Worm (Caenorhabditis elegans): Measurements from ENCODE around the gene flr-1.

Gene flr-1

ce11 chrX:13448665-13449099 is 7.7 kb downstream of the flr-1 start (continued):
- peak; percentile 74 for TF ChIP-seq madf-2 (tag; optimal IDR thresholded peaks at IDR 0.05)
- peak; percentile 70 for TF ChIP-seq ceh-45 (GFP tag; IDR thresholded peaks at IDR 0.05)
- TF ChIP-seq nhr-232 (tag; optimal IDR thresholded peaks at IDR 0.05) = peak; percentile 60
- peak; percentile 75 for TF ChIP-seq pha-2 (tag; optimal IDR thresholded peaks at IDR 0.05)
- TF ChIP-seq ceh-6 (GFP tag; optimal IDR thresholded peaks at IDR 0.05) = peak; percentile 73
- TF ChIP-seq ceh-18 (tag; optimal IDR thresholded peaks at IDR 0.05) = peak; percentile 66
- peak; percentile 45 for TF ChIP-seq T23F11.4 (GFP tag; optimal IDR thresholded peaks at IDR 0.05)

ce11 chrX:13446418-13446817 is 9.9 kb downstream of the flr-1 start, which contains the start of gene set-8:
set-8 (plus strand) TSS chrX:13446718.
- TF ChIP-seq ceh-30 (tag; optimal IDR thresholded peaks at IDR 0.05) (no peak), hlh-8 (tag; optimal IDR thresholded peaks at IDR 0.05) (no peak), syd-9 (tag; optimal IDR thresholded peaks at IDR 0.05) (no peak), gmeb-2 (tag; optimal IDR thresholded peaks at IDR 0.05) (no peak), lim-6 (tag; optimal IDR thresholded peaks at IDR 0.05) (no peak), pag-3 (tag; optimal IDR thresholded peaks at IDR 0.05; ENCODE audit: borderline replicate concordance) (no peak), nhr-232 (tag; optimal IDR thresholded peaks at IDR 0.05) (no peak), eyg-1 (tag; optimal IDR thresholded peaks at IDR 0.05) (no peak), unc-55 (GFP tag; optimal IDR thresholded peaks at IDR 0.05) (no peak), pqm-1 (tag; optimal IDR thresholded peaks at IDR 0.05) (no peak), unc-3 (GFP tag; conservative IDR thresholded peaks at IDR 0.05) (no peak), unc-3 (tag; optimal IDR thresholded peaks at IDR 0.05) (no peak), tbx-2 (tag; optimal IDR thresholded peaks at IDR 0.05) (no peak), fkh-6 (tag; optimal IDR thresholded peaks at IDR 0.05) (no peak), sdc-2 (tag; optimal IDR thresholded peaks at IDR 0.05) (no peak), ztf-16 (tag; optimal IDR thresholded peaks at IDR 0.05) (no peak), pat-9 (tag; optimal IDR thresholded peaks at IDR 0.05) (no peak)

ce11 chrX:13444267-13444666 is 12.1 kb downstream of the flr-1 start:
- no peak for TF ChIP-seq pag-3 (tag; optimal IDR thresholded peaks at IDR 0.05; ENCODE audit: borderline replicate concordance)
- no peak for TF ChIP-seq T23F11.4 (GFP tag; optimal IDR thresholded peaks at IDR 0.05)
- no peak for TF ChIP-seq npax-4 (tag; optimal IDR thresholded peaks at IDR 0.05)
- TF ChIP-seq eyg-1 (tag; optimal IDR thresholded peaks at IDR 0.05) = no peak
- no peak for TF ChIP-seq ceh-30 (tag; optimal IDR thresholded peaks at IDR 0.05)
- TF ChIP-seq fkh-6 (tag; optimal IDR thresholded peaks at IDR 0.05) = no peak
- no peak for TF ChIP-seq odd-2 (tag; optimal IDR thresholded peaks at IDR 0.05)
- TF ChIP-seq nhr-11 (tag; optimal IDR thresholded peaks at IDR 0.05) = no peak
- no peak for TF ChIP-seq unc-3 (GFP tag; conservative IDR thresholded peaks at IDR 0.05)
- TF ChIP-seq unc-3 (tag; optimal IDR thresholded peaks at IDR 0.05) = no peak
- no peak for TF ChIP-seq hlh-8 (tag; optimal IDR thresholded peaks at IDR 0.05)
- TF ChIP-seq nhr-232 (tag; optimal IDR thresholded peaks at IDR 0.05) = no peak
- TF ChIP-seq pat-9 (tag; optimal IDR thresholded peaks at IDR 0.05) = no peak
- TF ChIP-seq C38D4.7 (GFP tag; optimal IDR thresholded peaks at IDR 0.05) = no peak
- no peak for TF ChIP-seq fkh-10 (GFP tag; optimal IDR thresholded peaks at IDR 0.05)
- no peak for TF ChIP-seq hlh-30 (tag; optimal IDR thresholded peaks at IDR 0.05; ENCODE audit: insufficient read depth)
- TF ChIP-seq ceh-24 (tag; optimal IDR thresholded peaks at IDR 0.05) = no peak
- TF ChIP-seq pha-2 (tag; optimal IDR thresholded peaks at IDR 0.05) = no peak
- no peak for TF ChIP-seq elt-2 (tag; optimal IDR thresholded peaks at IDR 0.05)

ce11 chrX:13443283-13443682 is 13.1 kb downstream of the flr-1 start:
- TF ChIP-seq K02D7.2 (tag; optimal IDR thresholded peaks at IDR 0.05) = no peak
- no peak for TF ChIP-seq T23F11.4 (GFP tag; optimal IDR thresholded peaks at IDR 0.05)
- no peak for TF ChIP-seq ahr-1 (tag; optimal IDR thresholded peaks at IDR 0.05)
- TF ChIP-seq ref-2 (tag; optimal IDR thresholded peaks at IDR 0.05) = no peak
- TF ChIP-seq ceh-6 (GFP tag; optimal IDR thresholded peaks at IDR 0.05) = no peak

ce11 chrX:13442446-13442845 is 13.9 kb downstream of the flr-1 start:
- TF ChIP-seq tbx-2 (tag; optimal IDR thresholded peaks at IDR 0.05) = peak; percentile 3
- peak; percentile 10 for TF ChIP-seq dmd-4 (tag; optimal IDR thresholded peaks at IDR 0.05; ENCODE audit: borderline replicate concordance)
- no peak for TF ChIP-seq ceh-30 (tag; optimal IDR thresholded peaks at IDR 0.05)
- peak; percentile 3 for TF ChIP-seq ceh-6 (GFP tag; optimal IDR thresholded peaks at IDR 0.05)
- peak; percentile 37 for TF ChIP-seq rnt-1 (tag; optimal IDR thresholded peaks at IDR 0.05)
- peak; percentile 21 for TF ChIP-seq elt-2 (tag; optimal IDR thresholded peaks at IDR 0.05)
- TF ChIP-seq lim-6 (tag; optimal IDR thresholded peaks at IDR 0.05) = no peak
- TF ChIP-seq sdc-2 (tag; optimal IDR thresholded peaks at IDR 0.05) = peak; percentile 97
- TF ChIP-seq ttx-3 (tag; optimal IDR thresholded peaks at IDR 0.05) = no peak
- peak; percentile 17 for TF ChIP-seq ceh-34 (tag; optimal IDR thresholded peaks at IDR 0.05)
- peak; percentile 4 for TF ChIP-seq ceh-18 (tag; optimal IDR thresholded peaks at IDR 0.05)
- 0 out of 2 replicates have a peak, but pooled peaks have one; percentile 23 for TF ChIP-seq unc-3 (GFP tag; conservative IDR thresholded peaks at IDR 0.05)
- TF ChIP-seq unc-3 (tag; optimal IDR thresholded peaks at IDR 0.05) = no peak
- peak; percentile 40 for TF ChIP-seq ref-2 (tag; optimal IDR thresholded peaks at IDR 0.05)
- peak; percentile 37 for TF ChIP-seq ceh-31 (tag; optimal IDR thresholded peaks at IDR 0.05)
- peak; percentile 11 for TF ChIP-seq hlh-30 (tag; optimal IDR thresholded peaks at IDR 0.05; ENCODE audit: insufficient read depth)
- TF ChIP-seq che-1 (tag; optimal IDR thresholded peaks at IDR 0.05) = peak; percentile 28
- TF ChIP-seq Y22D7AL.16 (tag; optimal IDR thresholded peaks at IDR 0.05) = no peak
- TF ChIP-seq hlh-6 (tag; optimal IDR thresholded peaks at IDR 0.05) = no peak
- TF ChIP-seq syd-9 (tag; optimal IDR thresholded peaks at IDR 0.05) = peak; percentile 16
